Fruit fly (Drosophila melanogaster): Measurements from ENCODE around the gene SMSr.

- TF ChIP-seq bab1 (GFP tag; optimal IDR thresholded peaks at IDR 0.05) (peak; percentile 55), Mnt (GFP tag; optimal IDR thresholded peaks at IDR 0.05) (peak; percentile 67), CG5204 (GFP tag; optimal IDR thresholded peaks at IDR 0.05) (peak; percentile 51), cic (GFP tag; optimal IDR thresholded peaks at IDR 0.05) (no peak), kay (GFP tag; ENCODE audit: borderline replicate concordance) (peak; percentile 91)
Measured at dm6 chr3L:7381359-7381976, at the start of gene SMSr, which contains the start of gene smid.

Data from whole organism, adult.